Fruit fly (Drosophila melanogaster) S2 (cell line): ENCODE results near the gene mthl11.

ENCODE experiments used
- CG8478 ChIP-seq: fragments of >200 bp; optimal IDR thresholded peaks from 2 replicates; lab custom pipeline; 2018
- CTCF ChIP-seq, 2 experiments: fragments of >200 bp; optimal IDR thresholded peaks; 2 replicates each; lab custom pipeline; 2018

mthl11 gene

dm6 chr3R:10400732-10401131, at the start of gene mthl11:
TSS of gene mthl11 (plus strand) at chr3R:10401032.
- TF ChIP-seq CG8478 (lab: Kevin White, UChicago) (no peak), CTCF (optimal IDR thresholded peaks at IDR 0.05; lab: Kevin White, UChicago) (no peak)

dm6 chr3R:10351960-10352458, 48.8 kb upstream of the mthl11 start:
- TF ChIP-seq CTCF (optimal IDR thresholded peaks at IDR 0.05; lab: Kevin White, UChicago) = no peak
- no peak for TF ChIP-seq CG8478 (lab: Kevin White, UChicago)

dm6 chr3R:10352844-10353243, 48.0 kb upstream of the mthl11 start:
- no peak for TF ChIP-seq CTCF (optimal IDR thresholded peaks at IDR 0.05; lab: Kevin White, UChicago)
- TF ChIP-seq CG8478 (lab: Kevin White, UChicago) = no peak

dm6 chr3R:10353932-10354703, 46.7 kb upstream of the mthl11 start:
- TF ChIP-seq CTCF (optimal IDR thresholded peaks at IDR 0.05; lab: Kevin White, UChicago) = no peak
- no peak for TF ChIP-seq CG8478 (lab: Kevin White, UChicago)

dm6 chr3R:10355840-10356562, 44.8 kb upstream of the mthl11 start:
- TF ChIP-seq CTCF (optimal IDR thresholded peaks at IDR 0.05; lab: Kevin White, UChicago) = no peak
- no peak for TF ChIP-seq CG8478 (lab: Kevin White, UChicago)

dm6 chr3R:10356563-10357363, 44.1 kb upstream of the mthl11 start:
- TF ChIP-seq CG8478 (lab: Kevin White, UChicago) (no peak), CTCF (optimal IDR thresholded peaks at IDR 0.05; lab: Kevin White, UChicago) (no peak)

- TF ChIP-seq CTCF (optimal IDR thresholded peaks at IDR 0.05; lab: Kevin White, UChicago) = peak in 1 of 2 experiments; percentile 40
- no peak for TF ChIP-seq CG8478 (lab: Kevin White, UChicago)
Observed at dm6 chr3R:10357364-10357676, 43.5 kb upstream of the mthl11 start.

dm6 chr3R:10364287-10364686, 36.5 kb upstream of the mthl11 start:
- TF ChIP-seq CTCF (optimal IDR thresholded peaks at IDR 0.05; lab: Kevin White, UChicago) (no peak), CG8478 (lab: Kevin White, UChicago) (no peak)

- TF ChIP-seq CG8478 (lab: Kevin White, UChicago) (no peak), CTCF (optimal IDR thresholded peaks at IDR 0.05; lab: Kevin White, UChicago) (peak in 1 of 2 experiments; percentile 27)
Observed at dm6 chr3R:10368251-10368650, 32.6 kb upstream of the mthl11 start.

dm6 chr3R:10369799-10370198, 31.0 kb upstream of the mthl11 start:
- TF ChIP-seq CTCF (optimal IDR thresholded peaks at IDR 0.05; lab: Kevin White, UChicago) (no peak), CG8478 (lab: Kevin White, UChicago) (no peak)

- TF ChIP-seq CTCF (optimal IDR thresholded peaks at IDR 0.05; lab: Kevin White, UChicago) = no peak
- no peak for TF ChIP-seq CG8478 (lab: Kevin White, UChicago)
Observed at dm6 chr3R:10370495-10370894, 30.3 kb upstream of the mthl11 start.

dm6 chr3R:10377849-10378248, 23.0 kb upstream of the mthl11 start, which contains the start of gene Rfx:
TSS of gene Rfx (minus strand) at chr3R:10378068.
- TF ChIP-seq CTCF (optimal IDR thresholded peaks at IDR 0.05; lab: Kevin White, UChicago) (peak in 1 of 2 experiments; percentile 9), CG8478 (lab: Kevin White, UChicago) (no peak)

dm6 chr3R:10378989-10379388, 21.8 kb upstream of the mthl11 start:
- TF ChIP-seq CG8478 (lab: Kevin White, UChicago) (no peak), CTCF (optimal IDR thresholded peaks at IDR 0.05; lab: Kevin White, UChicago) (no peak)

- TF ChIP-seq CTCF (optimal IDR thresholded peaks at IDR 0.05; lab: Kevin White, UChicago) (no peak), CG8478 (lab: Kevin White, UChicago) (no peak)
Observed at dm6 chr3R:10379409-10379808, 21.4 kb upstream of the mthl11 start.
